Fruit fly (Drosophila melanogaster) whole organism, embryonic: ENCODE results near the gene CG42759.

Experiments
- CG4730 ChIP-seq: fragments of 200-800 bp; sonication (Bioruptor generic); IDR thresholded peaks from 2 replicates; pipeline ENCODE4 v1.3.6; 2022; ENCODE audit warnings: missing biosample characterization, missing genetic modification characterization
- CTCF ChIP-seq: fragments of 200-800 bp; sonication (Bioruptor generic); optimal IDR thresholded peaks from 2 replicates; lab custom pipeline; 2017; ENCODE audit warnings: missing biosample characterization, mild to moderate bottlenecking, missing genetic modification characterization, moderate library complexity
- Eip74EF ChIP-seq, 2 experiments: fragments of 200-800 bp in 1 of 2; fragments of >200 bp in 1 of 2; sonication (Bioruptor generic) in 1 of 2; optimal IDR thresholded peaks; 2 replicates each; lab custom pipeline; 2017 to 2019; ENCODE audit warnings: missing biosample characterization in 2 of 2, missing genetic modification characterization in 2 of 2, mild to moderate bottlenecking in 1 of 2, moderate library complexity in 1 of 2
- Jarid2 ChIP-seq: fragments of 200-800 bp; sonication (Bioruptor generic); optimal IDR thresholded peaks from 3 replicates; lab custom pipeline; 2017; ENCODE audit warnings: mild to moderate bottlenecking, missing biosample characterization, missing genetic modification reagents, missing genetic modification characterization
- Mrtf ChIP-seq: fragments of 200-800 bp; sonication (Bioruptor generic); IDR thresholded peaks from 3 replicates; pipeline ENCODE4 v1.3.6; 2022; ENCODE audit warnings: missing biosample characterization, missing genetic modification characterization
- Rx ChIP-seq: fragments of 200-800 bp; sonication (Bioruptor generic); IDR thresholded peaks from 2 replicates; pipeline ENCODE4 v1.3.6; 2022; ENCODE audit warnings: missing biosample characterization, missing genetic modification characterization
- croc ChIP-seq: fragments of 200-800 bp; sonication (Bioruptor generic); conservative IDR thresholded peaks from 3 replicates; pipeline ENCODE4 v1.3.6; 2022; ENCODE audit warnings: missing biosample characterization, missing genetic modification characterization
- lmd ChIP-seq: fragments of 200-800 bp; sonication (Bioruptor generic); IDR thresholded peaks from 2 replicates; pipeline ENCODE4 v1.3.6; 2022; ENCODE audit warnings: missing biosample characterization, missing genetic modification characterization
- tll ChIP-seq, 2 experiments: fragments of 200-800 bp in 1 of 2; fragments of >200 bp in 1 of 2; sonication (Bioruptor generic) in 1 of 2; optimal IDR thresholded peaks; 2 replicates each; lab custom pipeline; 2017 to 2019; ENCODE audit warnings: missing biosample characterization in 2 of 2, missing genetic modification characterization in 2 of 2, mild to moderate bottlenecking in 1 of 2, moderate library complexity in 1 of 2

- TF ChIP-seq CTCF (GFP tag; lab: Kevin White, UChicago) (no peak), Rx (no peak), Jarid2 (GFP tag; lab: Kevin White, UChicago) (no peak), Eip74EF (GFP tag; optimal IDR thresholded peaks at IDR 0.05; lab: Kevin White, UChicago) (no peak), CG4730 (GFP tag; lab: Robert Waterston, UW) (no peak), lmd (GFP tag; lab: Robert Waterston, UW) (no peak), tll (GFP tag; optimal IDR thresholded peaks at IDR 0.05; lab: Kevin White, UChicago) (no peak), croc (GFP tag; lab: Robert Waterston, UW) (no peak), Mrtf (no peak)
Observed at dm6 chr3R:10115797-10116196, 27.1 kb upstream of the CG42759 start.
